Fruit fly (Drosophila melanogaster) S2 (cell line): ENCODE measurements around the gene cac.

Source experiments
- CG8478 ChIP-seq: fragments of >200 bp; optimal IDR thresholded peaks from 2 replicates; lab custom pipeline; 2018
- CTCF ChIP-seq, 2 experiments: fragments of >200 bp; optimal IDR thresholded peaks; 2 replicates each; lab custom pipeline; 2018

cac gene

dm6 chrX:11922650-11923237 lies 62.1 kb downstream of the cac start:
- TF ChIP-seq CTCF (optimal IDR thresholded peaks at IDR 0.05; lab: Kevin White, UChicago) (no peak), CG8478 (lab: Kevin White, UChicago) (no peak)

dm6 chrX:11920959-11921358 lies 63.9 kb downstream of the cac start:
- TF ChIP-seq CTCF (optimal IDR thresholded peaks at IDR 0.05; lab: Kevin White, UChicago) = no peak
- no peak for TF ChIP-seq CG8478 (lab: Kevin White, UChicago)

DNA sequence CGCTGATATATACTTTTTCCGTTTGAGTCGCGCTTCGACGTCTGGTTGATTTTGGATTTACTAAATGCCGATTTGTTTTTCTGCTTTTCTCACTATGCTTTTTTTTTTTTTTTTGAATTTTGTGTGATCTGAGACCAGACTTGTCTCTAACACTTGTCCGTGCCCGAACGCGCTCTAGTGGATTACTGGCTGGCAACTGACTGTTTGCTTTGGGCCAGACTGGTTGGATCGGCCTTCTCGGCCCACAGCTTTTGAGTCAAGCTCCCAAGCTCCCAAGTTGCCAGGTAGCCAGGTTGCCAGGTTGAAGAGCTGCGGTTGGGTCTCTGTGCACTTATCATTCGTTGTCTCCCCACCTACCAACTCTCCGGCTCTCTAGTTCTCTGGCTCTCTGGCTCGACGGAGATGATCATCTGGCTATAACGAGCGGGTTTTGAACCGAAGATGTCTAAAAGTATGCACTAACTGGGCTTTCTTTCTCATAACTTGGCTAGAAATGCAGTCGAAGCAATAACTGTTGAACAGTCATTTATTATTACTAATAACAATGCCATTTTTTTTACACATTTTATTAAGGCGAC lies 67.7 kb downstream of the cac start, which contains the start of gene pot:
pot (minus strand) TSS at position 205 of the 578 bp plus-strand sequence.
- TF ChIP-seq CG8478 (lab: Kevin White, UChicago) (no peak), CTCF (optimal IDR thresholded peaks at IDR 0.05; lab: Kevin White, UChicago) (no peak)

- no peak for TF ChIP-seq CG8478 (lab: Kevin White, UChicago)
- no peak for TF ChIP-seq CTCF (optimal IDR thresholded peaks at IDR 0.05; lab: Kevin White, UChicago)
Observed at dm6 chrX:11915154-11915593, 69.7 kb downstream of the cac start.

DNA sequence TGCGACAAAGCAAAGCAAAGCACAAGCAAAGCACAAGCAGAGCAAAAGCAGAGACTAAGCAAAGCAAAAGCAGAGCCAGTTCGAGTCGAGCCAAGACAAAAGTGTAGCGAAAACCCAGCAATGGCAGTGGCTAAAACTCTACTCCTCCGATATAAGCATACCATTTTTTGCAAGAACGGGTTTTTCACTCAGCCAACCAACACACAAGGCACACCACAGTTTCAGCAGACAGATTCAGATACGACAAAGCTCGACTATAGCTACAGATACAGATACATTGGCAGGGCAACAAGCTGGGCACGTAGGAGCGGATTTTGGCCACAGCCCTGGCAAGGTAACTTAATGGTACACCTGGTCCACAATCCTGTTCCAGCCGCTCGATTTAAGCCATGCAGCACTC lies 71.3 kb downstream of the cac start:
- TF ChIP-seq CTCF (optimal IDR thresholded peaks at IDR 0.05; lab: Kevin White, UChicago) (no peak), CG8478 (lab: Kevin White, UChicago) (no peak)

dm6 chrX:11906818-11907281 lies 78.0 kb downstream of the cac start, which contains the start of gene CG43156:
TSS of gene CG43156 (minus strand) at chrX:11906868.
- TF ChIP-seq CTCF (optimal IDR thresholded peaks at IDR 0.05; lab: Kevin White, UChicago) (no peak), CG8478 (lab: Kevin White, UChicago) (no peak)

dm6 chrX:11905144-11905543 lies 79.7 kb downstream of the cac start, which contains the start of gene Upf1:
TSS of gene Upf1 (minus strand) at chrX:11905371.
- no peak for TF ChIP-seq CTCF (optimal IDR thresholded peaks at IDR 0.05; lab: Kevin White, UChicago)
- TF ChIP-seq CG8478 (lab: Kevin White, UChicago) = no peak

dm6 chrX:11895141-11895540 lies 89.7 kb downstream of the cac start:
- TF ChIP-seq CG8478 (lab: Kevin White, UChicago) = no peak

- TF ChIP-seq CG8478 (lab: Kevin White, UChicago) = no peak
Observed at dm6 chrX:11894198-11894597, 90.7 kb downstream of the cac start.

DNA sequence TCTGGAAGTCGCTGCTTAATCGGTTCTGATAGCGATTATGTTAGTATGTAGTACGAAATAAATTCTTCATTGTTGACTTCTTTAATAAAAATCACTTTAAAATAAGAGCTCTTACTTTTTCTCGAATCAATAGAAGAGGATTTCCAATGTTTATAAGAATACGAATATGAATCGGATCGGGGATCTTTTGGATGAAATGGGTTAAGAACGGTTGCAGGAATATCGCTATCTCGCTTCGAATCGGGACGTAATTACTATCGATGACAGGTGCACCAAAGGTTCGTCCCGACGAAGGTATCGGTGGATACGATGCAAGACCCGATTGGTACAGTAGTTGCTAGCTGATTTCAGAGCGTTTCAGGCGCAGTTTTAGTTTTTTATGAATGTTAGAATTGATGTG lies 91.2 kb downstream of the cac start, which contains the start of gene wisp:
wisp (plus strand) TSS at position 301 of the 400 bp plus-strand sequence.
- TF ChIP-seq CTCF (optimal IDR thresholded peaks at IDR 0.05; lab: Kevin White, UChicago) (no peak), CG8478 (lab: Kevin White, UChicago) (no peak)

DNA sequence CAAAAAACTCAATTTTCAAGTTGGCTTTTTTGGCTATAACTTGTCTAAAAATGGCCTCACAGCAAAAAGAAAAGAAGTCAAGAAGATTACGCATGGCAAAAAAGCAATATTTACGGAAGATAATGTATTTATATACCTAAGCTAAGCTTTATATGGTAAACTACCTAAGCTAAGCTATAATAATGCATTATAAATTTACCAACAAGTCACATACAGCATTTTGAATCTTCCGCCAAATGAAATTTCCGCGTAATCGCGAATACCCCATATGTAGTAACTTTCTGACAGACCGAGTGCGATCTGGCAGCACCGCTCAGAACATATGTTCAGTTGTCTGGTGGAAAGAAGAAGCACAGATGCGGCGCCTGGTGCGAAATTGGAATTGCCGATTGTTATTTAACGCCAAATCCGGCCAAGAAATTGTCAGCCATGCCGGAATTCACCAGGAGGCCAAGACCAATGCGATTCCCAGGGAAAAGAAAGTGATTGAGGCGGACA lies 93.2 kb downstream of the cac start, which contains the start of gene sicily:
sicily (plus strand) TSS at position 51 of the 498 bp plus-strand sequence.
- TF ChIP-seq CTCF (optimal IDR thresholded peaks at IDR 0.05; lab: Kevin White, UChicago) (no peak), CG8478 (lab: Kevin White, UChicago) (no peak)

DNA sequence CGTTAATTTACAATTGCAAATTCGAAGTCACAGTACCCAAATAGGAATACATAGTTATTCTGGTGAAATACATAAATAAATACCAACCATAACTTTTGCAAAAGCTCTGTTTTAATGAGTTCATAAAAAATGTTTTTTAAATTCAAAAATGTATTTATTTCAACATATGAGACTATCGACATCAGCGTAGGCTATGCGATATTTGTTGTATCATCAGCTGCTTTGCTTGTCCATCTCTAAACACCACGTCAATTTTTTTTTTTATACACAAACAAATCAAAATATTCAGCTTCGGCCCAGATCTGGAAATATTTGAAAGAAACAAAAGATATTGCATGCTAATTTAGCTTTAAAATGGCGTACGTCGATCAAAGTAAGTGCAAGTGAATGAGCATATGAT lies 96.7 kb downstream of the cac start, which contains the start of gene CG1840:
CG1840 (plus strand) TSS at position 211 of the 400 bp plus-strand sequence.
- TF ChIP-seq CG8478 (lab: Kevin White, UChicago) = no peak
- no peak for TF ChIP-seq CTCF (optimal IDR thresholded peaks at IDR 0.05; lab: Kevin White, UChicago)

- no peak for TF ChIP-seq CG8478 (lab: Kevin White, UChicago)
- peak; percentile 19 for TF ChIP-seq CTCF (optimal IDR thresholded peaks at IDR 0.05; lab: Kevin White, UChicago)
Observed at dm6 chrX:11886976-11887375, 97.9 kb downstream of the cac start, which contains the start of the genes CG10353 and SelG. TSS of gene CG10353 (minus strand) at chrX:11887162. TSS of gene SelG (plus strand) at chrX:11887284.

DNA sequence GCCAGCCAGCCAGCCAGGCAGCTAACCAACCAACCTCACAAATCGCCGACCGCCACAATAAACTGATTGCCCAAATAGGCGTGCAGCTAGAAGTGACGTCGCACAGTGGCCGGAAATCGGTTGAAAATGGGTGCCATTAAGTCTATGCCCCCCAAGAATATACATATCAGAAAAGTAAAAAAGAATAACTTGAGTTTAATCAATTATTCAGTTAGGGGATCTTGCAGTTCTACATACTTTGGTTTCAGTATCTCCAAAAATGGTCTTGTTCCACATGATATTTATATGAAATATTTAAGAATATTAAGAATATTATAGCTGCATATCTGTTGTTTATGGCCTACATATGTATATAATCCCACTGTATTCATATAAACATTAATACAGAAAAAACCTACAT lies 99.5 kb downstream of the cac start:
- TF ChIP-seq CTCF (optimal IDR thresholded peaks at IDR 0.05; lab: Kevin White, UChicago) (no peak), CG8478 (lab: Kevin White, UChicago) (no peak)

DNA sequence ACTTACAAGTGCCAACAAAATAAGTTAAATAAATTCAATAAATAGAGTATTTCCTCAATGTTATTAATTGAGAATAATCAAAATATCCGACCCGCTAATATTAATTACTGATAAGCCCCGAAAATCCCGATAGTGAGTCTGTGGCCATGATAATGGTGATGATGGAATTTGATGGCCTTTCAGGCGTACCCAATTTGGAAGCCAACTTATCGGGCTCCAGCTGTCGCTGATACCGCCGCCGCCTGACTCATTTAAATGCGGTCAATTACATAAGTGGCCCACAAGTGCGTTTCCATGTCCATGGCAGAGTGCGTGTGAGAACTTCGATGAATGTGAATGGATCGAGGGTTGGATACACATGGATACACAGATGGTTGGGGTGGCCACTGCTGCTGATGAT lies 100.8 kb downstream of the cac start:
- TF ChIP-seq CTCF (optimal IDR thresholded peaks at IDR 0.05; lab: Kevin White, UChicago) (no peak), CG8478 (lab: Kevin White, UChicago) (no peak)
